Fruit fly (Drosophila melanogaster): ENCODE measurements around the gene Cul6.

DNA sequence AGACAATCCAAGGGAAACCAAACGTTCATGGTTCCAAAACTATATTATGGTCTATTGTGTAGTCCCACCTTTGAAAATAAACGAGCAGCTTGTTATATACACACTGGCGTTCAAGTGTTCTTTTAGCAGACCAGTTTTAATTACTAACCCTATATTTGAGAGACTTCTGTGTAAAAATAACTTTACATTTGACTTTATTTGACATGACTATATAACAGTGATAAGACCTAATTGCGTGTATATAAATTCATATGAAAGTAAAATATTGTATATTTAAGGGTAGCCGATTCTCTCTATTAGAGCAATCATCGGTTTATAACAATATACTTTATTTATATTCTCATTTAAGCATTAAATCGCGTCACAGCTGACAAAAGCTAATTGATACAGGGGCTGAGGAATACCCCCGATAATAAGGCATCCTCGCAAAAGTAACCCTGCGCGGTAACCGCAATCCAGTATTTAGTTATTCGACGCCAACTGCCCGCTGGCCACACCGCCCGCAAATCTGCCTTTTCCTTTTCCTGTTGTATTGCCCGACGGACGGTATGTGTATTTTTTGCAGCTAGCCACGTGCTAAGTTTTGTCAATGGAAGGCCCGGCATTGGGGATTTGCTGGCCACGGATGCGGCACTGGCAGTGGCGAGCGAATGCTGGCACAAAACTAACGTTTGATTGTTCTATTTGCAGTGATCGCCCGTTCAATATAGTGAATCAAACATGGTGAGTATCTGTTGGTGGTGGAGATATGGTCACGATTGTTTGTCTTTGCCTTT lies 30.0 kb upstream of the Cul6 start, which contains the start of gene RpS4:
- TF ChIP-seq Clk (GFP tag; optimal IDR thresholded peaks at IDR 0.05) (peak; percentile 76), CG7045 (GFP tag; optimal IDR thresholded peaks at IDR 0.05) (peak; percentile 89), pad (GFP tag; optimal IDR thresholded peaks at IDR 0.05) (peak; percentile 79)

Data from whole organism, adult.